Worm (Caenorhabditis elegans): Measurements from ENCODE around the gene H20E11.3.

- TF ChIP-seq unc-120 (tag; optimal IDR thresholded peaks at IDR 0.05; ENCODE audit: poor library complexity, severe bottlenecking): no peak
- no peak for TF ChIP-seq elt-3 (tag; optimal IDR thresholded peaks at IDR 0.05)
- TF ChIP-seq mab-5 (tag; optimal IDR thresholded peaks at IDR 0.05): no peak
- no peak for TF ChIP-seq ham-2 (GFP tag; optimal IDR thresholded peaks at IDR 0.05)
- no peak for TF ChIP-seq lsy-2 (tag; optimal IDR thresholded peaks at IDR 0.05)
Measured at ce11 chrIV:6806475-6807063, 18.0 kb upstream of the H20E11.3 start, which contains the start of gene C17H12.10.

All from whole organism, mixed stage, embryonic.